Fruit fly (Drosophila melanogaster) whole organism, embryonic: Measurements from ENCODE around the gene CG42827.

ENCODE experiments used
- Aef1 ChIP-seq: fragments of 200-800 bp; sonication (Bioruptor generic); IDR thresholded peaks from 3 replicates; pipeline ENCODE4 v1.3.6; 2022; ENCODE audit warnings: missing biosample characterization, missing genetic modification characterization
- Awh ChIP-seq: fragments of 200-800 bp; sonication (Bioruptor generic); IDR thresholded peaks from 2 replicates; pipeline ENCODE4, ENCODE4 v1.3.6; 2022; ENCODE audit warnings: missing biosample characterization, missing genetic modification characterization
- Blimp-1 ChIP-seq: fragments of 200-800 bp; sonication (Bioruptor generic); optimal IDR thresholded peaks from 3 replicates; lab custom pipeline; 2018; ENCODE audit warnings: missing biosample characterization, missing genetic modification characterization, mild to moderate bottlenecking, moderate library complexity, missing genetic modification reagents
- BtbVII ChIP-seq: fragments of 200-800 bp; sonication (Bioruptor generic); optimal IDR thresholded peaks from 3 replicates; lab custom pipeline; 2017; ENCODE audit warnings: missing biosample characterization, mild to moderate bottlenecking, missing genetic modification characterization
- CG10147 ChIP-seq: fragments of 200-800 bp; sonication (Bioruptor generic); optimal IDR thresholded peaks from 2 replicates; lab custom pipeline; 2019; ENCODE audit warnings: missing biosample characterization, mild to moderate bottlenecking, missing genetic modification characterization, moderate library complexity
- CG10979 ChIP-seq: fragments of 200-800 bp; sonication (Bioruptor generic); optimal IDR thresholded peaks from 2 replicates; lab custom pipeline; 2018; ENCODE audit warnings: missing biosample characterization, mild to moderate bottlenecking, missing genetic modification characterization, moderate library complexity
- CG11247 ChIP-seq: fragments of 200-800 bp; sonication (Bioruptor generic); IDR thresholded peaks from 2 replicates; pipeline ENCODE4 v1.3.6; 2022; ENCODE audit warnings: missing biosample characterization, missing genetic modification characterization
- CG11504 ChIP-seq: fragments of 200-800 bp; sonication (Bioruptor generic); optimal IDR thresholded peaks from 3 replicates; lab custom pipeline; 2019; ENCODE audit warnings: missing biosample characterization, mild to moderate bottlenecking, missing genetic modification characterization, moderate library complexity
- CG12104 ChIP-seq: fragments of 200-800 bp; sonication (Bioruptor generic); optimal IDR thresholded peaks from 3 replicates; lab custom pipeline; 2016; ENCODE audit warnings: missing biosample characterization, missing genetic modification characterization
- CG12659 ChIP-seq: fragments of 200-800 bp; sonication (Bioruptor generic); optimal IDR thresholded peaks from 3 replicates; lab custom pipeline; 2017; ENCODE audit warnings: mild to moderate bottlenecking, missing biosample characterization, missing genetic modification reagents, missing genetic modification characterization
- CG17359 ChIP-seq: fragments of 200-800 bp; sonication (Bioruptor generic); optimal IDR thresholded peaks from 3 replicates; lab custom pipeline; 2018; ENCODE audit warnings: missing biosample characterization, mild to moderate bottlenecking, missing genetic modification characterization, moderate library complexity
- CG17361 ChIP-seq: fragments of 200-800 bp; sonication (Bioruptor generic); IDR thresholded peaks from 3 replicates; pipeline ENCODE4 v1.3.6; 2022; ENCODE audit warnings: missing biosample characterization, missing genetic modification characterization
- CG18262 ChIP-seq: fragments of 200-800 bp; optimal IDR thresholded peaks from 3 replicates; lab custom pipeline; 2019; ENCODE audit warnings: missing biosample characterization, mild to moderate bottlenecking, missing genetic modification characterization, moderate library complexity
- CG18599 ChIP-seq: fragments of 200-800 bp; sonication (Bioruptor generic); optimal IDR thresholded peaks from 3 replicates; lab custom pipeline; 2017; ENCODE audit warnings: missing biosample characterization, missing genetic modification characterization, mild to moderate bottlenecking, moderate library complexity, missing genetic modification reagents
- CG18619 ChIP-seq: fragments of 200-800 bp; sonication (Bioruptor generic); optimal IDR thresholded peaks from 3 replicates; lab custom pipeline; 2017; ENCODE audit warnings: missing biosample characterization, mild to moderate bottlenecking, missing genetic modification characterization
- CG30020 ChIP-seq: fragments of 200-800 bp; optimal IDR thresholded peaks from 2 replicates; lab custom pipeline; 2019; ENCODE audit warnings: missing biosample characterization, mild to moderate bottlenecking, missing genetic modification characterization, moderate library complexity
- CG4360 ChIP-seq: fragments of 200-800 bp; sonication (Bioruptor generic); IDR thresholded peaks from 2 replicates; pipeline ENCODE4 v1.3.6; 2022; ENCODE audit warnings: missing biosample characterization, missing genetic modification characterization
- CG5953 ChIP-seq: fragments of 200-800 bp; sonication (Bioruptor generic); IDR thresholded peaks from 2 replicates; pipeline ENCODE4 v1.3.6; 2022; ENCODE audit warnings: missing biosample characterization, missing genetic modification characterization
- CG6683 ChIP-seq: fragments of 200-800 bp; sonication (Bioruptor generic); optimal IDR thresholded peaks from 2 replicates; lab custom pipeline; 2017; ENCODE audit warnings: missing biosample characterization, mild to moderate bottlenecking, missing genetic modification characterization, missing genetic modification reagents
- CG8089 ChIP-seq: fragments of 200-800 bp; sonication (Bioruptor generic); optimal IDR thresholded peaks from 3 replicates; lab custom pipeline; 2016; ENCODE audit warnings: missing biosample characterization, missing genetic modification characterization
- CG8290 ChIP-seq, 3 experiments: fragments of 200-800 bp; sonication (Bioruptor generic); optimal IDR thresholded peaks; 2 replicates each; lab custom pipeline; 2016 to 2019; ENCODE audit warnings: missing biosample characterization in 3 of 3, missing genetic modification characterization in 3 of 3, mild to moderate bottlenecking in 2 of 3, moderate library complexity in 1 of 3
- CG8388 ChIP-seq: fragments of 200-800 bp; sonication (Bioruptor generic); optimal IDR thresholded peaks from 2 replicates; lab custom pipeline; 2019; ENCODE audit warnings: missing biosample characterization, mild to moderate bottlenecking, missing genetic modification characterization, moderate library complexity
- CG9215 ChIP-seq: fragments of 200-800 bp; sonication (Bioruptor generic); IDR thresholded peaks from 2 replicates; pipeline ENCODE4 v1.3.6; 2022; ENCODE audit warnings: missing biosample characterization, missing genetic modification characterization
- CG9437 ChIP-seq: fragments of 200-800 bp; sonication (Bioruptor generic); optimal IDR thresholded peaks from 2 replicates; lab custom pipeline; 2018; ENCODE audit warnings: missing biosample characterization, mild to moderate bottlenecking, missing genetic modification characterization
- Eip74EF ChIP-seq, 2 experiments: fragments of 200-800 bp in 1 of 2; fragments of >200 bp in 1 of 2; sonication (Bioruptor generic) in 1 of 2; optimal IDR thresholded peaks; 2 replicates each; lab custom pipeline; 2017 to 2019; ENCODE audit warnings: missing biosample characterization in 2 of 2, missing genetic modification characterization in 2 of 2, mild to moderate bottlenecking in 1 of 2, moderate library complexity in 1 of 2
- H15 ChIP-seq: fragments of 200-800 bp; sonication (Bioruptor generic); IDR thresholded peaks from 3 replicates; pipeline ENCODE4 v1.3.6; 2022; ENCODE audit warnings: missing biosample characterization, missing genetic modification characterization
- Hr3 ChIP-seq: fragments of 200-800 bp; sonication (Bioruptor generic); optimal IDR thresholded peaks from 3 replicates; lab custom pipeline; 2016; ENCODE audit warnings: missing biosample characterization, missing genetic modification characterization
- Kr ChIP-seq: fragments of 200-800 bp; sonication (Bioruptor generic); optimal IDR thresholded peaks from 2 replicates; lab custom pipeline; 2017; ENCODE audit warnings: missing biosample characterization, mild to moderate bottlenecking, missing genetic modification characterization
- Nf-YB ChIP-seq: fragments of 200-800 bp; sonication (Bioruptor generic); optimal IDR thresholded peaks from 3 replicates; lab custom pipeline; 2019; ENCODE audit warnings: missing biosample characterization, mild to moderate bottlenecking, missing genetic modification characterization, moderate library complexity
- Pdp1 ChIP-seq, 2 experiments: fragments of 200-800 bp; sonication (Bioruptor generic); optimal IDR thresholded peaks; 3 replicates each; lab custom pipeline; 2016; ENCODE audit warnings: missing biosample characterization in 2 of 2, missing genetic modification characterization in 2 of 2, mild to moderate bottlenecking in 1 of 2, moderate library complexity in 1 of 2
- Six4 ChIP-seq: fragments of 200-800 bp; sonication (Bioruptor generic); optimal IDR thresholded peaks from 2 replicates; lab custom pipeline; 2016; ENCODE audit warnings: missing biosample characterization, missing genetic modification characterization
- TFAM ChIP-seq: fragments of 200-800 bp; sonication (Bioruptor generic); optimal IDR thresholded peaks from 2 replicates; lab custom pipeline; 2017; ENCODE audit warnings: missing biosample characterization, missing genetic modification characterization, inconsistent platforms
- az2 ChIP-seq: fragments of 200-800 bp; sonication (Bioruptor generic); optimal IDR thresholded peaks from 3 replicates; lab custom pipeline; 2016; ENCODE audit warnings: missing biosample characterization, missing genetic modification characterization
- bsh ChIP-seq, 2 experiments: fragments of 200-800 bp; sonication (Bioruptor generic); optimal IDR thresholded peaks; 2 replicates each; lab custom pipeline; 2017 to 2018; ENCODE audit warnings: mild to moderate bottlenecking in 2 of 2, missing biosample characterization in 2 of 2, missing genetic modification characterization in 2 of 2, moderate library complexity in 1 of 2
- dmrt99B ChIP-seq: fragments of 200-800 bp; sonication (Bioruptor generic); optimal IDR thresholded peaks from 2 replicates; lab custom pipeline; 2018; ENCODE audit warnings: missing biosample characterization, mild to moderate bottlenecking, missing genetic modification characterization, moderate library complexity
- dpn ChIP-seq, 2 experiments: fragments of 200-800 bp; sonication (Bioruptor generic); optimal IDR thresholded peaks; 3 replicates each; lab custom pipeline; 2016; ENCODE audit warnings: missing biosample characterization in 2 of 2, missing genetic modification characterization in 2 of 2
- gcm ChIP-seq: fragments of 200-800 bp; sonication (Bioruptor generic); optimal IDR thresholded peaks from 2 replicates; lab custom pipeline; 2019; ENCODE audit warnings: missing biosample characterization, mild to moderate bottlenecking, missing genetic modification characterization, moderate library complexity
- gem ChIP-seq: fragments of 200-800 bp; sonication (Bioruptor generic); optimal IDR thresholded peaks from 2 replicates; lab custom pipeline; 2019; ENCODE audit warnings: missing biosample characterization, mild to moderate bottlenecking, missing genetic modification characterization, moderate library complexity
- kah ChIP-seq: fragments of 200-800 bp; sonication (Bioruptor generic); optimal IDR thresholded peaks from 2 replicates; lab custom pipeline; 2018; ENCODE audit warnings: missing biosample characterization, mild to moderate bottlenecking, missing genetic modification characterization
- lab ChIP-seq: fragments of 200-800 bp; sonication (Bioruptor generic); optimal IDR thresholded peaks from 3 replicates; lab custom pipeline; 2017; ENCODE audit warnings: missing biosample characterization, missing genetic modification characterization, mild to moderate bottlenecking, moderate library complexity, missing genetic modification reagents
- lola ChIP-seq, 3 experiments: fragments of >200 bp in 2 of 3; fragments of 200-800 bp in 1 of 3; sonication (Bioruptor generic) in 1 of 3; optimal IDR thresholded peaks; 2 replicates each; lab custom pipeline; 2017 to 2019; ENCODE audit warnings: missing biosample characterization in 3 of 3, missing genetic modification characterization in 3 of 3, mild to moderate bottlenecking in 1 of 3, moderate library complexity in 1 of 3
- nom ChIP-seq: fragments of 200-800 bp; sonication (Bioruptor generic); optimal IDR thresholded peaks from 2 replicates; lab custom pipeline; 2017; ENCODE audit warnings: missing biosample characterization, missing genetic modification characterization, mild to moderate bottlenecking, moderate library complexity, missing genetic modification reagents
- prd ChIP-seq, 3 experiments: fragments of >200 bp in 2 of 3; fragments of 200-800 bp in 1 of 3; sonication (Bioruptor generic) in 1 of 3; optimal IDR thresholded peaks in 2 of 3; IDR thresholded peaks in 1 of 3; 2 replicates in 2 of 3; 3 replicates in 1 of 3; pipeline versions ENCODE4 v1.3.6 to Lab custom; 2017 to 2022; ENCODE audit warnings: missing biosample characterization in 1 of 3, missing genetic modification characterization in 1 of 3
- pros ChIP-seq: fragments of 200-800 bp; sonication (Bioruptor generic); optimal IDR thresholded peaks from 3 replicates; lab custom pipeline; 2019; ENCODE audit warnings: missing biosample characterization, mild to moderate bottlenecking, missing genetic modification characterization, moderate library complexity
- run ChIP-seq: fragments of 200-800 bp; sonication (Bioruptor generic); optimal IDR thresholded peaks from 3 replicates; lab custom pipeline; 2018; ENCODE audit warnings: missing biosample characterization, mild to moderate bottlenecking, missing genetic modification characterization
- slbo ChIP-seq: fragments of 200-800 bp; sonication (Bioruptor generic); IDR thresholded peaks from 2 replicates; pipeline ENCODE4 v1.3.6; 2022; ENCODE audit warnings: missing biosample characterization, missing genetic modification characterization

Gene CG42827

dm6 chr3R:23346893-23347396 lies 25.8 kb upstream of the CG42827 start (continued):
- TF ChIP-seq gcm (GFP tag; lab: Kevin White, UChicago) (peak; percentile 35), CG8089 (GFP tag; lab: Kevin White, UChicago) (no peak), CG9215 (peak; percentile 44; the same call in 1 of the 2 replicates), Kr (GFP tag; lab: Kevin White, UChicago) (peak; percentile 20), Six4 (GFP tag; lab: Kevin White, UChicago) (peak; percentile 49), CG9437 (peak; percentile 43), Eip74EF (GFP tag; optimal IDR thresholded peaks at IDR 0.05; lab: Kevin White, UChicago) (peak in 1 of 2 experiments; percentile 25), BtbVII (GFP tag; lab: Kevin White, UChicago) (peak; percentile 47), az2 (peak; percentile 40), CG10979 (tag; lab: Kevin White, UChicago) (peak; percentile 65), CG17359 (tag; lab: Kevin White, UChicago) (peak; percentile 57), CG18262 (tag; lab: Kevin White, UChicago) (peak; percentile 84), Nf-YB (GFP tag; lab: Kevin White, UChicago) (peak; percentile 0), CG11247 (GFP tag; lab: Robert Waterston, UW) (peak; percentile 48), prd (optimal IDR thresholded peaks at IDR 0.05; lab: Kevin White, UChicago) (no peak), prd (GFP tag; IDR thresholded peaks at IDR 0.05; lab: Robert Waterston, UW) (peak; percentile 65; the same call in 2 of the 3 replicates), CG17361 (GFP tag; lab: Robert Waterston, UW) (peak; percentile 86), slbo (GFP tag; lab: Robert Waterston, UW) (peak; percentile 53), CG18599 (GFP tag; lab: Kevin White, UChicago) (peak; percentile 2), CG8290 (GFP tag; optimal IDR thresholded peaks at IDR 0.05; lab: Kevin White, UChicago) (peak; percentile 9), CG8290 (tag; optimal IDR thresholded peaks at IDR 0.05; lab: Kevin White, UChicago) (no peak), CG12659 (peak; percentile 36), CG4360 (GFP tag; lab: Robert Waterston, UW) (no peak), Blimp-1 (GFP tag; lab: Kevin White, UChicago) (peak; percentile 55), CG18619 (GFP tag; lab: Kevin White, UChicago) (peak; percentile 41), bsh (GFP tag; optimal IDR thresholded peaks at IDR 0.05; lab: Kevin White, UChicago) (peak in 1 of 2 experiments; percentile 51), CG11504 (tag; lab: Kevin White, UChicago) (peak; percentile 70), CG12104 (GFP tag; lab: Kevin White, UChicago) (peak; percentile 61), Hr3 (GFP tag; lab: Kevin White, UChicago) (peak; percentile 36), kah (GFP tag; lab: Kevin White, UChicago) (no peak), CG8388 (GFP tag; lab: Kevin White, UChicago) (peak; percentile 51), Awh (GFP tag; lab: Robert Waterston, UW) (peak; percentile 56; the same call in 1 of the 2 replicates), CG30020 (tag; lab: Kevin White, UChicago) (no peak), Pdp1 (GFP tag; optimal IDR thresholded peaks at IDR 0.05; lab: Kevin White, UChicago) (peak in 1 of 2 experiments; percentile 1), dpn (GFP tag; optimal IDR thresholded peaks at IDR 0.05; lab: Kevin White, UChicago) (peak in 1 of 2 experiments; percentile 20), dmrt99B (peak; percentile 69), CG5953 (GFP tag; lab: Robert Waterston, UW) (peak; percentile 29; the same call in 1 of the 2 replicates), TFAM (GFP tag; lab: Kevin White, UChicago) (no peak), Aef1 (GFP tag; lab: Robert Waterston, UW) (0 out of 3 replicates have a peak, but pooled peaks have one; percentile 23), nom (GFP tag; lab: Kevin White, UChicago) (no peak), run (tag; lab: Kevin White, UChicago) (peak; percentile 13), lab (peak; percentile 47), pros (GFP tag; lab: Kevin White, UChicago) (no peak), CG6683 (GFP tag; lab: Kevin White, UChicago) (peak; percentile 12), H15 (GFP tag; lab: Robert Waterston, UW) (0 out of 3 replicates have a peak, but pooled peaks have one; percentile 5), gem (tag; lab: Kevin White, UChicago) (peak; percentile 75), CG10147 (GFP tag; lab: Kevin White, UChicago) (peak; percentile 22), lola (GFP tag; optimal IDR thresholded peaks at IDR 0.05; lab: Kevin White, UChicago) (peak in 1 of 3 experiments; percentile 67)
